Worm (Caenorhabditis elegans): ENCODE data around the gene fbxa-7.

fbxa-7 gene

ce11 chrIII:2207864-2208263 lies 43.4 kb downstream of the fbxa-7 start, which contains the start of gene C39B5.5:
Gene C39B5.5 (plus strand): TSS chrIII:2208164.
- TF ChIP-seq Y53G8AR.9 (GFP tag; conservative IDR thresholded peaks at IDR 0.05) = no peak
- no peak for TF ChIP-seq F55B11.4 (tag; optimal IDR thresholded peaks at IDR 0.05; ENCODE audit: borderline replicate concordance, insufficient read depth)
- TF ChIP-seq atf-7 (tag; optimal IDR thresholded peaks at IDR 0.05) = no peak
- no peak for TF ChIP-seq let-526 (GFP tag; IDR thresholded peaks at IDR 0.05)
- TF ChIP-seq lsy-27 (tag; optimal IDR thresholded peaks at IDR 0.05; ENCODE audit: borderline replicate concordance, insufficient read depth) = no peak
- no peak for TF ChIP-seq nfya-1 (tag; optimal IDR thresholded peaks at IDR 0.05; ENCODE audit: borderline replicate concordance, insufficient read depth)
- TF ChIP-seq F33H1.4 (GFP tag; IDR thresholded peaks at IDR 0.05) = no peak
- TF ChIP-seq lir-1 (GFP tag; conservative IDR thresholded peaks at IDR 0.05) = no peak
- no peak for TF ChIP-seq bed-1 (GFP tag; IDR thresholded peaks at IDR 0.05)
- no peak for TF ChIP-seq ceh-40 (GFP tag; IDR thresholded peaks at IDR 0.05)
- TF ChIP-seq cebp-2 (GFP tag; IDR thresholded peaks at IDR 0.05) = no peak
- no peak for TF ChIP-seq nhr-179 (tag; optimal IDR thresholded peaks at IDR 0.05)
- TF ChIP-seq ztf-22 (GFP tag; optimal IDR thresholded peaks at IDR 0.05) = no peak
- no peak for TF ChIP-seq mel-28 (tag; optimal IDR thresholded peaks at IDR 0.05; ENCODE audit: borderline replicate concordance)
- TF ChIP-seq K11D2.4 (GFP tag; IDR thresholded peaks at IDR 0.05) = no peak
- no peak for TF ChIP-seq ama-1 (optimal IDR thresholded peaks at IDR 0.05)
- TF ChIP-seq ama-1 (GFP tag; optimal IDR thresholded peaks at IDR 0.05) = no peak
- no peak for TF ChIP-seq T26A5.8 (tag; optimal IDR thresholded peaks at IDR 0.05)
- no peak for TF ChIP-seq aptf-2 (GFP tag; conservative IDR thresholded peaks at IDR 0.05)

DNA sequence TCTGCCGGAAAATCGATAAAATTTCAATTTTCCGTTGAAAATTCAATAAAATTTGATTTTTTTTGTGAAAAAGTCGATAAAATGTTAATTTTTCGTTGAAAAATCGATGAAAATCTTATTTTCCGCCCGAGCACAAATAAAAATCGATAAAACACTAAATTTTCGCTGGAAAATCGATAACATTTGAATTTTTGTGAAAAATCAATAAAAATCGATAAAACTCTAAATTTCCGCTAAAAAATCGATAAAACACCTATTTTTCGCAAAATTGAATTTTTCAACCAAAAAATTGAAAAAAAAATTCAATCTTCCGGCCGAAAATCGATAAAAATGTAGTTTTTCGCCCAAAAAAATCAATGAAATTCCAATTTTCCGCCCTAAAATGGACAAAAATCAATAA lies 46.1 kb downstream of the fbxa-7 start:
- TF ChIP-seq T07F8.4 (tag; optimal IDR thresholded peaks at IDR 0.05) = no peak
- TF ChIP-seq ceh-91 (GFP tag; IDR thresholded peaks at IDR 0.05) = no peak
- TF ChIP-seq F23B12.7 (tag; optimal IDR thresholded peaks at IDR 0.05; ENCODE audit: insufficient read depth) = no peak
- TF ChIP-seq F39B2.1 (GFP tag; IDR thresholded peaks at IDR 0.05) = no peak
- TF ChIP-seq egl-44 (GFP tag; IDR thresholded peaks at IDR 0.05) = no peak
- TF ChIP-seq snpc-3.4 (tag; optimal IDR thresholded peaks at IDR 0.05) = no peak
- TF ChIP-seq dpff-1 (tag; optimal IDR thresholded peaks at IDR 0.05) = no peak
- TF ChIP-seq nhr-120 (GFP tag; IDR thresholded peaks at IDR 0.05) = no peak
- TF ChIP-seq attf-3 (GFP tag; conservative IDR thresholded peaks at IDR 0.05) = no peak
- TF ChIP-seq F52B5.7 (tag; optimal IDR thresholded peaks at IDR 0.05) = no peak
- no peak for TF ChIP-seq Y56A3A.18 (GFP tag; IDR thresholded peaks at IDR 0.05)
- no peak for TF ChIP-seq attf-6 (GFP tag; IDR thresholded peaks at IDR 0.05)
- TF ChIP-seq tbp1 (GFP tag; optimal IDR thresholded peaks at IDR 0.05) = no peak
- TF ChIP-seq snpc-1.1 (tag; optimal IDR thresholded peaks at IDR 0.05; ENCODE audit: insufficient read depth) = no peak
- no peak for TF ChIP-seq egl-18 (GFP tag; IDR thresholded peaks at IDR 0.05)
